Fruit fly (Drosophila melanogaster) whole organism, prepupa: ENCODE data around the gene CG14543.

ENCODE experiments used
- CG10669 ChIP-seq: fragments of 200-800 bp; sonication (Bioruptor generic); optimal IDR thresholded peaks from 3 replicates; lab custom pipeline; 2018; ENCODE audit warnings: missing biosample characterization, mild to moderate bottlenecking, missing genetic modification characterization, moderate library complexity
- CG11762 ChIP-seq: fragments of 200-800 bp; sonication (Bioruptor generic); optimal IDR thresholded peaks from 3 replicates; lab custom pipeline; 2016; ENCODE audit warnings: missing biosample characterization, missing genetic modification characterization; ENCODE audit not compliant: insufficient read depth
- CG11902 ChIP-seq: fragments of 200-800 bp; sonication (Bioruptor generic); optimal IDR thresholded peaks from 3 replicates; lab custom pipeline; 2016; ENCODE audit warnings: missing biosample characterization, missing genetic modification characterization
- CG31627 ChIP-seq: fragments of 200-800 bp; sonication (Bioruptor generic); optimal IDR thresholded peaks from 3 replicates; lab custom pipeline; 2016; ENCODE audit warnings: missing biosample characterization, missing genetic modification characterization
- CG32006 ChIP-seq: fragments of 200-800 bp; sonication (Bioruptor generic); optimal IDR thresholded peaks from 3 replicates; lab custom pipeline; 2017; ENCODE audit warnings: missing biosample characterization, mild to moderate bottlenecking, missing genetic modification characterization
- CG6163 ChIP-seq: fragments of 200-800 bp; sonication (Bioruptor generic); IDR thresholded peaks from 3 replicates; pipeline ENCODE4 v1.3.6; 2022; ENCODE audit warnings: missing biosample characterization, missing genetic modification characterization
- CG7368 ChIP-seq: fragments of 200-800 bp; sonication (Bioruptor generic); optimal IDR thresholded peaks from 3 replicates; lab custom pipeline; 2016; ENCODE audit warnings: missing biosample characterization, missing genetic modification characterization
- Eip93F ChIP-seq: fragments of 200-800 bp; sonication (Bioruptor generic); optimal IDR thresholded peaks from 2 replicates; lab custom pipeline; 2016; ENCODE audit warnings: missing biosample characterization, mild to moderate bottlenecking, missing genetic modification characterization
- Ets21C ChIP-seq: fragments of 200-800 bp; sonication (Bioruptor generic); optimal IDR thresholded peaks from 3 replicates; lab custom pipeline; 2016; ENCODE audit warnings: missing biosample characterization, missing genetic modification characterization
- OdsH ChIP-seq: fragments of 200-800 bp; sonication (Bioruptor generic); optimal IDR thresholded peaks from 3 replicates; lab custom pipeline; 2016; ENCODE audit warnings: missing biosample characterization, missing genetic modification characterization
- Sox15 ChIP-seq: fragments of 200-800 bp; sonication (Bioruptor generic); optimal IDR thresholded peaks from 3 replicates; lab custom pipeline; 2016; ENCODE audit warnings: missing biosample characterization, missing genetic modification characterization
- cyc ChIP-seq: fragments of 200-800 bp; sonication (Bioruptor generic); optimal IDR thresholded peaks from 3 replicates; lab custom pipeline; 2016; ENCODE audit warnings: missing biosample characterization, missing genetic modification characterization
- eg ChIP-seq: fragments of 200-800 bp; sonication (Bioruptor generic); IDR thresholded peaks from 3 replicates; pipeline ENCODE4 v1.3.6; 2022; ENCODE audit warnings: missing biosample characterization, missing genetic modification characterization
- fd85E ChIP-seq: fragments of 200-800 bp; sonication (Bioruptor generic); optimal IDR thresholded peaks from 3 replicates; lab custom pipeline; 2016; ENCODE audit warnings: missing biosample characterization, missing genetic modification characterization

DNA sequence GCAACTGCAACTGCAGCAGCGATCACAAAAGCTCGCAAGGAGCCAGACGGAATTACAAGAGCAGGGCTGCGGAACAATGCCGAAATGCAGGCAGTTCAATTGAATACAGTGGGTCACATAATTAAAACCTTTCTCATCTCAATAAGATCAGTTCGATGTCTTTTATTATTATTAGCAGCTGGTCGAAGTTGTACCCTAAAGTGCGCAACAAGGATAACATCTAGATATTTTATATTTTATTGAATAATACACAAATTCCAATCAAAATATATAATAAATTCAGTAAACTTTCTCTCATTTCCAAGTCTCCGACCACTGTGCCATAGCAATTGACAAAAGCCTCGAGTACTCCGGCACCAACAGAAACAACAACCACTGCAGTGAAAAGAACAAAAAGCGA lies 11.7 kb downstream of the CG14543 start:
- TF ChIP-seq OdsH, result peak; percentile 54
- TF ChIP-seq Ets21C (GFP tag; lab: Kevin White, UChicago), result no peak
- TF ChIP-seq CG32006 (GFP tag; lab: Kevin White, UChicago), result peak; percentile 42
- no peak for TF ChIP-seq CG6163
- peak; percentile 2 for TF ChIP-seq CG11762 (GFP tag; lab: Kevin White, UChicago)
- TF ChIP-seq fd85E, result no peak
- no peak for TF ChIP-seq eg (GFP tag; lab: Robert Waterston, UW)
- TF ChIP-seq CG11902 (GFP tag; lab: Kevin White, UChicago), result no peak
- peak; percentile 18 for TF ChIP-seq CG7368
- TF ChIP-seq Eip93F (GFP tag; lab: Kevin White, UChicago), result no peak
- no peak for TF ChIP-seq Sox15
- peak; percentile 15 for TF ChIP-seq CG10669
- peak; percentile 14 for TF ChIP-seq CG31627 (GFP tag; lab: Kevin White, UChicago)
- TF ChIP-seq cyc (GFP tag; lab: Kevin White, UChicago), result peak; percentile 30
